Worm (Caenorhabditis elegans) whole organism, late embryonic: Measurements from ENCODE around the gene ZC168.2.

ENCODE experiments used
- ahr-1 ChIP-seq: sonication (generic microtip); optimal IDR thresholded peaks from 2 replicates; lab custom pipeline; 2016; ENCODE audit warnings: missing genetic modification characterization, missing compliant biosample characterization
- ceh-18 ChIP-seq: sonication (generic microtip); optimal IDR thresholded peaks from 2 replicates; lab custom pipeline; 2016; ENCODE audit warnings: missing genetic modification characterization, missing compliant biosample characterization
- ceh-24 ChIP-seq: sonication (generic microtip); optimal IDR thresholded peaks from 2 replicates; lab custom pipeline; 2016; ENCODE audit warnings: mild to moderate bottlenecking, missing genetic modification characterization, missing compliant biosample characterization
- che-1 ChIP-seq: sonication (generic microtip); optimal IDR thresholded peaks from 2 replicates; lab custom pipeline; 2016; ENCODE audit warnings: mild to moderate bottlenecking, missing genetic modification characterization, missing compliant biosample characterization
- elt-2 ChIP-seq: sonication (generic microtip); optimal IDR thresholded peaks from 2 replicates; lab custom pipeline; 2016; ENCODE audit warnings: missing genetic modification reagents, missing genetic modification characterization, missing compliant biosample characterization
- fkh-10 ChIP-seq: fragments of 150-350 bp; optimal IDR thresholded peaks from 2 replicates; lab custom pipeline; 2014; ENCODE audit warnings: missing biosample characterization, missing genetic modification reagents, missing genetic modification characterization
- hlh-30 ChIP-seq: sonication (generic microtip); optimal IDR thresholded peaks from 2 replicates; lab custom pipeline; 2017; ENCODE audit warnings: antibody characterized with exemption, missing genetic modification characterization, missing compliant biosample characterization; ENCODE audit not compliant: insufficient read depth
- pha-2 ChIP-seq: sonication (generic microtip); optimal IDR thresholded peaks from 2 replicates; lab custom pipeline; 2017; ENCODE audit warnings: mild to moderate bottlenecking, missing genetic modification characterization, missing compliant biosample characterization
- pha-4 ChIP-seq: fragments of 150-350 bp; optimal IDR thresholded peaks from 2 replicates; lab custom pipeline; 2018; ENCODE audit warnings: missing biosample characterization, missing genetic modification reagents, missing genetic modification characterization
- pqm-1 ChIP-seq: sonication (generic microtip); optimal IDR thresholded peaks from 2 replicates; lab custom pipeline; 2016; ENCODE audit warnings: missing genetic modification characterization, missing compliant biosample characterization
- sox-2 ChIP-seq: fragments of 200-800 bp; sonication (Bioruptor generic); IDR thresholded peaks from 2 replicates; pipeline ENCODE4 v1.3.6; 2022; ENCODE audit warnings: missing genetic modification reagents, missing genetic modification characterization, missing compliant biosample characterization
- sox-4 ChIP-seq: sonication (generic microtip); optimal IDR thresholded peaks from 2 replicates; lab custom pipeline; 2017; ENCODE audit warnings: mild to moderate bottlenecking, missing genetic modification characterization, inconsistent platforms, missing compliant biosample characterization
- syd-9 ChIP-seq: sonication (generic microtip); optimal IDR thresholded peaks from 2 replicates; lab custom pipeline; 2016; ENCODE audit warnings: mild to moderate bottlenecking, missing genetic modification characterization, moderate library complexity, missing compliant biosample characterization

ce11 chrIV:10769353-10769752, 41.5 kb downstream of the ZC168.2 start, which contains the start of gene T25B9.9:
- no peak for TF ChIP-seq ahr-1 (tag; lab: Kevin White, UChicago)
- no peak for TF ChIP-seq hlh-30 (tag; lab: Kevin White, UChicago)
- no peak for TF ChIP-seq pha-2 (tag; lab: Kevin White, UChicago)
- no peak for TF ChIP-seq che-1
- TF ChIP-seq pqm-1 (tag; lab: Kevin White, UChicago) = no peak
- TF ChIP-seq elt-2 (tag; lab: Kevin White, UChicago) = no peak
- TF ChIP-seq ceh-18 = no peak
- TF ChIP-seq syd-9 = no peak
- no peak for TF ChIP-seq ceh-24
- no peak for TF ChIP-seq pha-4 (tag; lab: Kevin White, UChicago)
- no peak for TF ChIP-seq fkh-10 (GFP tag; lab: Kevin White, UChicago)
- no peak for TF ChIP-seq sox-4 (tag; lab: Kevin White, UChicago)
- TF ChIP-seq sox-2 (GFP tag; lab: Robert Waterston, UW) = no peak
